Fruit fly (Drosophila melanogaster) whole organism, larva: ENCODE results near the gene CG31013.

ENCODE experiments used
- noc ChIP-seq: fragments of 200-800 bp; sonication (Bioruptor generic); optimal IDR thresholded peaks from 3 replicates; lab custom pipeline; 2019; ENCODE audit warnings: missing biosample characterization, mild to moderate bottlenecking, missing genetic modification characterization, moderate library complexity

Gene CG31013

DNA sequence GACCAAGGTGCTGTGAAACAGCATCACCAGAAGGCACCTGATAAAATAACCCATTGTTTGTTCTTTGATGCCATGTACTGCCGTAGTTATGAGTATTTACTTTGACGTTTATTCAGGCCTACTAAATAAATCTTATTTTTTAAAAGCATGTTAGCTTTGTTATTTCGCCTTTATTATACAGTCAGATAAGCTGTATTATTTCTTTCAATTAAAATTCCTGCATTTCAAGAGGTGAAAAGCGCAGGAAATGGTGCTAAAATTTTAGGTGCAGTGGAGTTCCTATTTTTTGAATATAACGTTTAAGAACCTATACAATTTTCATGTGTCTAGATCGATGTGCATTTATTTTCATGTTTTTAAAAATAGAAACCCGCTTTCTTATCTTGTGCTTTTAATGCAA lies at the start of gene CG31013:
CG31013 (minus strand) TSS at position 101 of the 400 bp plus-strand sequence.
- no peak for TF ChIP-seq noc (tag; lab: Kevin White, UChicago)

DNA sequence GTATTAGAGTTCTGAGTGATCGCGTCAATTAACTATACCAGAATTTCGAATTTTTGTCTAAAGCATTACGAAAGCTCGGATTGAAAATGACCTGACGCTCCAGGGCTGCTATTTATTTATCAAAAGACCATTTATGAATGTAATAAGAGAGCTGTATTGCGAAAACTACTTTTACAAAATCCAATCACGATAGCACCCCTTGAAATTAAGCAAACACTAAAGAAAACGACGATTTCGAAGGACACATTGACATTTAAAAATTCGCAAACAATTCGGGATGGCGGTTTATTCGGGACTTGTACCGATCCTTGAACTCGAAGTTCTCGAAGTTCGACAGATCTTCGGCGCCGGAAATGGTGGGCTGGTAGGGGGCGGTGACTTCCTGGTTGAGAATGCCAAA lies 49.7 kb upstream of the CG31013 start, which contains the start of gene CG12069:
CG12069 (minus strand) TSS at position 101 of the 400 bp plus-strand sequence.
- TF ChIP-seq noc (tag; lab: Kevin White, UChicago) = no peak

DNA sequence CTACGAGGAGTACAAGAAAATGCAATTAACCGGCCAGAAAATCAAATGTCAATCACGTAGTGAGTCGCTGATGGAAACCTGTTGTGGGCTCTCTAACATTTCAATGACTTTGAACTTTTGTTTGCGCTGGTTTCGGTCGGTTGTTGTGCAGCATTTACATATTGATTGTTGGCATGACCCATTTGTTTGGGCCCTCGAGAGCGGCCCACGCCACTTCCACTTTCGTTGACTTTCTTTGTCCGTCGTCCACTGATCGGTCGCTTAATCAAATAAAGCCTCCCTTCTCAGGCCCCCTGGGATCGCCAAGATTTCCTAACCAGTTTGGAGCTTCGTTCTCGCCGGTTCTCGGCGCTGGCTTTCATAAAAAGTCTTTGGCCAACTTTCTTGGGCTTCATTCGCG lies 44.6 kb upstream of the CG31013 start, which contains the start of gene Spn100A:
Spn100A (plus strand) TSS at position 392 of the 400 bp plus-strand sequence.
- no peak for TF ChIP-seq noc (tag; lab: Kevin White, UChicago)

DNA sequence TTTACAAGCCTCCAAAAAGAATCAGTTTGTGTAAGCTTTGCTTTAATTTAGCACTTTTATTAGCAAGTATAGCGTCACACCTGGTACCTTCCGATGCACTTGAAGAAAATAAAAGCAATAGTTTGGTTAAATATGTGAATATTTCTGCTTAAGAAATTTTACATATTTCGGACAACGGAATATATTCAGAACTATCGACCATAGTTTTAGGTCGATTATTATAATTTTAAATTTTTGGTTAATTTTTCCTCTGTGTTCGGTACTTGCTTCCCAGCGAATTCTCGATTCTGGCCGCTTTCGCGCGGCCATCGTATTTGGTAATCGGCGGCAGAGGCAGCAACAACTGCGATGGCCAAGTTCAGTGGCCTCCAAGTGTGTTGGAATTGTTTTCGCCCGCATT lies 44.0 kb upstream of the CG31013 start:
- TF ChIP-seq noc (tag; lab: Kevin White, UChicago) = no peak

DNA sequence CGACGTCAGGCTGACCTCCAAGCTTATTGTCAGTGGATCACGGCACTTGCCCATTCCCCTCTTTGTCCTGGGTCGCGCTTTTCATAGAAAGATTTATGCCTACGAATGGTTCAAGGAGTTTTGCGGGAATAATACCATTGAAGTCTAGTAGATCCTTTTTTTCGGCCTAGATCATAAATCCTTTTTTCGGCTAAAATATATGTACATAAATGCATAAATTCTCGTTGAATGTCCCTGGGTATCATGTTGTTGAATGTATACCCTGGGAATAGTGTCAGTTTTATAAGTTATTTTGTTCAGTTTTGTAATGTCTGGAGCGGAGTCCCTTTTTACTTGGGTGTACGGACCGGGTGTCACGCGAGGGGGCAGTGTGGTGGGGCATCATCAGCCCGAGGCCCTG lies 4.0 kb upstream of the CG31013 start, which contains the start of gene CG34433:
CG34433 (plus strand) TSS at position 301 of the 400 bp plus-strand sequence.
- no peak for TF ChIP-seq noc (tag; lab: Kevin White, UChicago)

DNA sequence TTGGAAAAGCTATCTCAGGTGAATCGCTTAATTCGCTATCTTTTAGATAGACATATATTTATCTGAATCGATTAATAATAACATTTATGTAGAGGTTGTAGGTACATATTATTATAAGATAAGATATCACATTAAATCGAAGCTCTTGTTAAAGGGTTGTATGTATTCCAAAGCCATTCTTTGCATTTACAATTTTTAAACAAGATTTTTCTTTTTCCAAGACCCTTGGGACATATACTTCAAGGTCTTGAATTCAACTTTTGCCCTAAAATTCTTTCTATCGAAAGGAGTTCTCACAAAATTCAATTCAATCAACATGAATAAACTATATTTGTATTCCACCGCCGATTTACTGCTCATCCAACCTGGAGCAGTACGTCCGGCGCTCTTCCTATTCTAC lies 3.2 kb upstream of the CG31013 start, which contains the start of gene CG34432:
CG34432 (plus strand) TSS at position 301 of the 400 bp plus-strand sequence.
- no peak for TF ChIP-seq noc (tag; lab: Kevin White, UChicago)

DNA sequence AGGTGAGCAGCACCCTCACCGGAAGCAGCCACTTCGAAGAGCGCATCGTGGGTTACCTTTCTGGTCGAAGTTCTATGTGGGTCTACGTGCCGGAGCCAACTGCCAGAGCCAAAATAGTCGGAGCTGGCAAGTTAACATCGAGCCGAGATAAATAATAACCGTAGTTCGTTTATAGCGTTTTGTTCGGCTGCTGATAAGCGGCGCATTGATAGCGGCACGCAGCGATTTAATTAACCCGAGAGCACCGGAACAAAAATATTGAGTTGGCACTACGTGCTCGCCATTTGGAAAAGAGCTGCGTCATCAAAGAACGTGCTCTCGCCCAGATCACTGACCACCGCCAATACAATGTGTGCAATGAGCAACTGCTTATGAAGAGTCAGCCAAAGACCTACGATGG lies 2.8 kb upstream of the CG31013 start, which contains the start of gene PH4alphaPV:
PH4alphaPV (minus strand) TSS at position 101 of the 400 bp plus-strand sequence.
- no peak for TF ChIP-seq noc (tag; lab: Kevin White, UChicago)

DNA sequence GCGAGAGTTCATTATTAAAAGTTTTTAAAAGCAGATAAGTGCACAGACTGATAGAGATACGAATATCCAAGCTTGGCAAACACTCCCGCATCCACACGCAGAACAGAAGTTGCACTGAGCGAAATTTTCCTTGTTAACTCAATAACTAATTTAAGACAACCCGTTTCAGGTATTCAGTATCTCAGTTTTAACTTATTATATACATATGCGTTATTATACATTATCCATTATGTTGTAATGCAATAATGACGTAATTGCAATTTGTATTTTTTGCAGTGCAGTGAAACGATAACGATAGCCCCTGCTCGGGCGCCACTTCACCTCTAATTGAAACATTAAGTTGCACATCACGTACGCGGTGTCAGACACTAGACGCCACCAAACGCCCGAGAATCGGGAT lies 2.4 kb downstream of the CG31013 start:
- TF ChIP-seq noc (tag; lab: Kevin White, UChicago) = no peak

DNA sequence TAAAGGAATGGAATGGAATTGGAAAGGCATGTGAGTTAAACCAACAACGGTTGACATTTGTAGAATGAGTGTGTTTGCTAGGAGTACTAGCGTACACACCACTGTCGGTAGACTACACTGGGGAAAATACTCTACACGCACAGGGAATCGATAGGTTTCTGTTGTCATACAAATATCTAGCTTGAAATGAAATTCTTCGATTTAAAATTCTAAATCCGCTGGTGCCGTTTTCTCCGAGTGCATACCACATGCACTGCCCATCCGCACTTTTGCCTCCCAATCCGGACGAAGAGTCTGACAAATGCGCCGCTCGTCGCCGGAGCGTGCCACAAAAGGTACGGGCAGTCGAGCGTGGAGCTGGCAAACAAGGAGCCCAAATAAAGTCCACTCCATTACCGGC lies 16.8 kb downstream of the CG31013 start, which contains the start of gene CG2267:
CG2267 (minus strand) TSS at position 101 of the 400 bp plus-strand sequence.
- TF ChIP-seq noc (tag; lab: Kevin White, UChicago) = no peak

DNA sequence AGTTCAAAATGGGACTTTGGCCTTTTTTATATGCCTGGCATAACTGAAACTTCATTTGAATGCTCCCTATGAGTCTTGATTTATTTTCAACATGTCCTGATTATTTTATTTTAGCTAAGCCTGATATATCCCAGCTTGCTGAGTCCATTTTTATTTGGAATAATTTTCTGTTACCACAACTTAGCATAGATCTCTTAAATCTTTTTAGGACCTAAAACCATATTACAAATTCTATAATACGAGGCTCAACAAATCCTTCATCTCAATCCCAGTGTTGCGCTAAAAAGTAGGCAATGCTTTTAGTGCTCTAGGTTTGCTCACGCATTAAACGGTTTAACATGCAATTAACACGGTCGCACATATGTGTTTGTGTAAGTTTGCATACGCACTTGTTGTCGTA lies 23.9 kb downstream of the CG31013 start, which contains the start of gene CG44954:
CG44954 (minus strand) TSS at position 101 of the 400 bp plus-strand sequence.
- TF ChIP-seq noc (tag; lab: Kevin White, UChicago) = no peak

DNA sequence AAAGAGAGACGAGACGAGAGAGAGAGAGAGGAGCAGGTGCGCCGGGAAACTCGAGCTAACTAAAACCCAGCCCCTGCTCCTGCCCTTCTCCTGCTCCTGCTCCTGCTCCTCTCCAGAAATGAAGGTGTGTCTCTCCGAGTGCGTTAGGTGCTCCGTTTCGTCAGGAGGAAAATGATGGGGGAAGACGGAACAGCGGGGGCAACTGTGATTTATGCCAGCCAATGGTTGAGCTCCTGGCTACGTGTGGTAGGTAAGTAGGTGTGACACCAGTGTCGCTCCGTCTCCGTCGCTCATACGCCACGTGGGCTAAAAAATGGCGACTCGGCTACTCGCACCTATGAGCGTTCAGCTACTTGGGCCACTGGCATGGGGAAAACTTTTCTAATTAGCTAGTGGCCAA lies 28.2 kb downstream of the CG31013 start:
- no peak for TF ChIP-seq noc (tag; lab: Kevin White, UChicago)

DNA sequence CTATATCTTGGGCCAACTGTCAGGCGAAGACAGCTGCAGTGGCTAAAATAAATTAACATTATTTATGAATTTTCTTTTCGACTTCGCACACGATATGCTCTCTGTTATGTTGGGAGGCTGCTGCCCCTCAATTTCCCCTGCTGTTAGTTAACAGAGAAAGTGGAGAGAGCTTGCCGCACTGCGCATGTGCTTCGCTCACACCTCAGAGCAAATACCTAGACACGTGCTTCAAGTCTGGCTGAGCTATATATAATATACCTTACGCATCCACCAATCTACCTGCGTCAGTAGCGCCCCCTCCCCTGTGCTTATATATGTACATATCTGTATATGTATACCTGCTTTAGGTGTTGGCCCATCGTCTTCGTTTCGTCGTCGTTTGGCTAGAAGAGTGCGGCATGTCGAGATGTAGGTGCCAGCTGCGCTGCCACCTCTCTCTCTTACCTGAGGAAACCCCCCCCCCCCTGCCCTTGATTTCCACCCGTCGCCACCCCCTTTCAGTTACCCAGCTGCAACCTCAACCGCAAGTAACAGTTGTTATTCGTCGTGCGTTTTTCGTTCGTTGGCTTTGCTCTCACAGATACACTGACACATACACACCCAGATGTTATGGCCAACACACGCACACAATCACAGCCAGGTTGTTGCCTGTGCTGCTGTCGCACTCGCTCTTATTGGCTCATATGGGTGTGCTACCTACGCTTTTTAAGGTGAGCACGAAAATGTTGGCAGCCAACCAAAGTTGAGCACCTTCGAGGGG lies 29.4 kb downstream of the CG31013 start:
- TF ChIP-seq noc (tag; lab: Kevin White, UChicago) = no peak

DNA sequence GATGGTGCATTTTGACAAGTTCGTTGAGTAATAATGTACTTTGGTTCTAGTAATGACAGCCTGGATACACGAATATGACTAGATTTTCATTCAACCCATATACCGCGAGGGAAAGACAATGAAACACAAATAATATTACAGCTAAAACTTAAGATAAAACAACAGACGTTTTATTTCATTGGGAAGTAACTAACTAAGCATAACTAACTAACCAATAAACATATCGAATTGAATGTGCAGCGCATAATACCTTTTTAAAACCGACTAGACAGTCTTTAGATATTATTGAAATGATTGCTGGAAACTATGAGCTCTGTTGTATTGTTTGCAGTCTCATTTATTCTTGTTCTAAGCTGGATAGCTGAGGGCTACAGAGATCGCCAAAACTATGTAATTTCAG lies 39.8 kb downstream of the CG31013 start, which contains the start of gene CG31016:
CG31016 (plus strand) TSS at position 301 of the 400 bp plus-strand sequence.
- no peak for TF ChIP-seq noc (tag; lab: Kevin White, UChicago)

DNA sequence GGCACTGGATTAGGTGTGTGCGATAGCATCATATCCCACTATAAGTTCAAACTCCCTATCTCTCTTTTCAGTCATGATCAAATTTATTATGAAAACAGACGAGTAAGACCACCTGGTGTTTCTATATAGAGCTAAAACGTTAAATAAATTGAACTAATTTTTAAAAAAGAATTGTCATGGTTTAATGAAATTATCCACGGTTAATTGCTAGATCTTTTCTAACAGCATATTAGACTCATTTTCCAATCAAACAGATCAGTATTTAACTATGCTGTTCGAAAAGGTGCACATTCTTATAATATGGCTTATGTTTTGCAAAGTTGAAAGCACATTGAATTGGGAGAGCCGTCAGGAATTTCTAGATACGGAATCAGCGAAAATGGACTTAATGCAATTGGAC lies 41.8 kb downstream of the CG31013 start, which contains the start of gene PH4alphaNE3:
PH4alphaNE3 (plus strand) TSS at position 301 of the 400 bp plus-strand sequence.
- TF ChIP-seq noc (tag; lab: Kevin White, UChicago) = no peak

DNA sequence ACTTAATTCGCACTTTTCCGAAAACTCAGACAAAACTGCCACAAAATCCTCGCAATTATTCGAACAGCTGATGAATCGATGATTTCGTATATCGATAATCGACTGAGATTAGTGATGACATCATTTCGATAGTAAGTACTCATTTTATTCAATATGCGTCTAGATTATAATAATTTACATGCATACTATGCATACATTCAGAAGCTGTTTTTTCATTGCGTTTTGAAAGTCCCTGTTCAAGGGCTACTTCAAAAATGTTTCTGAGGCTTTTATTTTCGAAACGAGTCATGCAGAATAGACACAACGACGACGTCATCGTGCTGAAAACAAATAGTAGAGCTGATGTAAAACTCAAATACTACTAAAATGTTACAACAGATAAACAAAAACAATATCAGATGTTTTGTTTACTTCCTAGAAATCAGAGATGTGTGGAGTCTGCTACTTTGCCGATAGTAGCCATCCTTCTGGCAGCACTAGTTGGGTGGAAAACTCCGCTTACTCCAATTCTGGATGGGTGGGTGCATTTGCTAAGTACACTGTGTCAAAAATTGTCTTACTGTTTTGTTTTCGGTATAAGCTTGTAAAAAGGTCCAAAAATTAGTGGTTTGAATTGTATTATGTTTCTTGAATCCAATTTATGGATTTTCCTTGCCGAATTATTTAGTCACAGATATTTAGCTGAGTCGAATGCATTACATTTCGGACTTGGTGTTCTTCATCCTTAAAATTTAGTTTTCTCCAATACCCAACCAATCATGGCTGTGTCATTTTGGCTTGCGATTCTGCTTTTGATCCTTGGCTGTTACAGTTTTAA lies 44.0 kb downstream of the CG31013 start, which contains the start of the genes CG2246 and CG31021:
CG2246 (minus strand) TSS at position 50 of the 817 bp plus-strand sequence.
CG31021 (plus strand) TSS at position 767 of the 817 bp plus-strand sequence.
- TF ChIP-seq noc (tag; lab: Kevin White, UChicago) = no peak
